Worm (Caenorhabditis elegans) whole organism, late embryonic: ENCODE results near the gene R03G8.3.
A peak's percentile ranks its signal among the peaks of the same experiment; 100 is the strongest.

Experiments
- C08G9.2 ChIP-seq: sonication (generic microtip); optimal IDR thresholded peaks from 2 replicates; lab custom pipeline; 2016; ENCODE audit warnings: mild to moderate bottlenecking, missing genetic modification characterization, moderate library complexity, missing compliant biosample characterization
- F13H6.1 ChIP-seq: sonication (generic microtip); optimal IDR thresholded peaks from 2 replicates; lab custom pipeline; 2016; ENCODE audit warnings: missing genetic modification characterization, missing compliant biosample characterization
- K02D7.2 ChIP-seq: sonication (generic microtip); optimal IDR thresholded peaks from 2 replicates; lab custom pipeline; 2017; ENCODE audit warnings: mild to moderate bottlenecking, missing genetic modification characterization, missing compliant biosample characterization
- K09A11.1 ChIP-seq: sonication (generic microtip); optimal IDR thresholded peaks from 2 replicates; lab custom pipeline; 2017; ENCODE audit warnings: antibody characterized with exemption, mild to moderate bottlenecking, missing genetic modification characterization, missing compliant biosample characterization; ENCODE audit not compliant: insufficient read depth
- T23F11.4 ChIP-seq: fragments of 200-800 bp; sonication (Bioruptor generic); optimal IDR thresholded peaks from 2 replicates; lab custom pipeline; 2018; ENCODE audit warnings: mild to moderate bottlenecking, missing genetic modification characterization, missing compliant biosample characterization
- ahr-1 ChIP-seq: sonication (generic microtip); optimal IDR thresholded peaks from 2 replicates; lab custom pipeline; 2016; ENCODE audit warnings: missing genetic modification characterization, missing compliant biosample characterization
- ceh-14 ChIP-seq: sonication (generic microtip); optimal IDR thresholded peaks from 2 replicates; lab custom pipeline; 2016; ENCODE audit warnings: missing genotype, missing genetic modification characterization, missing compliant biosample characterization
- ceh-18 ChIP-seq: sonication (generic microtip); optimal IDR thresholded peaks from 2 replicates; lab custom pipeline; 2016; ENCODE audit warnings: missing genetic modification characterization, missing compliant biosample characterization
- ceh-19 ChIP-seq: fragments of 200-800 bp; sonication (Bioruptor generic); optimal IDR thresholded peaks from 2 replicates; lab custom pipeline; 2018; ENCODE audit warnings: mild to moderate bottlenecking, missing genetic modification characterization, missing compliant biosample characterization
- ceh-2 ChIP-seq: sonication (generic microtip); optimal IDR thresholded peaks from 2 replicates; lab custom pipeline; 2016; ENCODE audit warnings: missing genotype, missing genetic modification characterization, missing compliant biosample characterization
- ceh-24 ChIP-seq: sonication (generic microtip); optimal IDR thresholded peaks from 2 replicates; lab custom pipeline; 2016; ENCODE audit warnings: mild to moderate bottlenecking, missing genetic modification characterization, missing compliant biosample characterization
- ceh-34 ChIP-seq: sonication (generic microtip); optimal IDR thresholded peaks from 2 replicates; lab custom pipeline; 2016; ENCODE audit warnings: mild to moderate bottlenecking, missing genetic modification characterization, missing compliant biosample characterization
- ceh-45 ChIP-seq: fragments of 200-800 bp; sonication (Bioruptor generic); IDR thresholded peaks from 2 replicates; pipeline ENCODE4 v1.3.6; 2022; ENCODE audit warnings: missing genetic modification reagents, missing genetic modification characterization, missing compliant biosample characterization
- elt-4 ChIP-seq: sonication (generic microtip); optimal IDR thresholded peaks from 2 replicates; lab custom pipeline; 2016; ENCODE audit warnings: missing genetic modification characterization, missing compliant biosample characterization
- ets-4 ChIP-seq: sonication (generic microtip); optimal IDR thresholded peaks from 2 replicates; lab custom pipeline; 2016; ENCODE audit warnings: missing genetic modification characterization, missing compliant biosample characterization
- eyg-1 ChIP-seq: sonication (generic microtip); optimal IDR thresholded peaks from 2 replicates; lab custom pipeline; 2016; ENCODE audit warnings: missing genotype, missing genetic modification characterization, missing compliant biosample characterization
- fkh-10 ChIP-seq: fragments of 150-350 bp; optimal IDR thresholded peaks from 2 replicates; lab custom pipeline; 2014; ENCODE audit warnings: missing biosample characterization, missing genetic modification reagents, missing genetic modification characterization
- fkh-6 ChIP-seq: sonication (generic microtip); optimal IDR thresholded peaks from 2 replicates; lab custom pipeline; 2016; ENCODE audit warnings: missing genetic modification characterization, missing compliant biosample characterization
- gmeb-2 ChIP-seq: sonication (generic microtip); optimal IDR thresholded peaks from 2 replicates; lab custom pipeline; 2016; ENCODE audit warnings: missing genetic modification characterization, inconsistent platforms, missing compliant biosample characterization
- hlh-13 ChIP-seq: fragments of 200-800 bp; sonication (Bioruptor generic); optimal IDR thresholded peaks from 2 replicates; lab custom pipeline; 2018; ENCODE audit warnings: mild to moderate bottlenecking, missing genetic modification characterization, missing compliant biosample characterization
- hlh-30 ChIP-seq: sonication (generic microtip); optimal IDR thresholded peaks from 2 replicates; lab custom pipeline; 2017; ENCODE audit warnings: antibody characterized with exemption, missing genetic modification characterization, missing compliant biosample characterization; ENCODE audit not compliant: insufficient read depth
- hlh-6 ChIP-seq: sonication (generic microtip); optimal IDR thresholded peaks from 2 replicates; lab custom pipeline; 2016; ENCODE audit warnings: missing genotype, missing genetic modification characterization, missing compliant biosample characterization
- lin-11 ChIP-seq: fragments of 200-800 bp; sonication (Bioruptor generic); optimal IDR thresholded peaks from 2 replicates; lab custom pipeline; 2018; ENCODE audit warnings: mild to moderate bottlenecking, missing genetic modification characterization, missing compliant biosample characterization
- madf-2 ChIP-seq: sonication (generic microtip); optimal IDR thresholded peaks from 2 replicates; lab custom pipeline; 2017; ENCODE audit warnings: missing genetic modification characterization, missing compliant biosample characterization
- mec-3 ChIP-seq: sonication (generic microtip); optimal IDR thresholded peaks from 2 replicates; lab custom pipeline; 2016; ENCODE audit warnings: borderline replicate concordance, missing genetic modification characterization, missing compliant biosample characterization
- nfya-1 ChIP-seq: sonication (generic microtip); optimal IDR thresholded peaks from 2 replicates; lab custom pipeline; 2017; ENCODE audit warnings: missing genetic modification characterization, mild to moderate bottlenecking, missing compliant biosample characterization, antibody characterized with exemption, moderate library complexity
- nhr-11 ChIP-seq: fragments of 150-350 bp; optimal IDR thresholded peaks from 2 replicates; lab custom pipeline; 2014; ENCODE audit warnings: missing biosample characterization, missing genetic modification characterization
- pat-9 ChIP-seq: fragments of 200-800 bp; sonication (Bioruptor generic); optimal IDR thresholded peaks from 2 replicates; lab custom pipeline; 2018; ENCODE audit warnings: mild to moderate bottlenecking, missing genetic modification characterization, moderate library complexity, missing compliant biosample characterization
- pha-2 ChIP-seq: sonication (generic microtip); optimal IDR thresholded peaks from 2 replicates; lab custom pipeline; 2017; ENCODE audit warnings: mild to moderate bottlenecking, missing genetic modification characterization, missing compliant biosample characterization
- pqm-1 ChIP-seq: sonication (generic microtip); optimal IDR thresholded peaks from 2 replicates; lab custom pipeline; 2016; ENCODE audit warnings: missing genetic modification characterization, missing compliant biosample characterization
- rnt-1 ChIP-seq: sonication (generic microtip); optimal IDR thresholded peaks from 2 replicates; lab custom pipeline; 2016; ENCODE audit warnings: missing genetic modification characterization, missing compliant biosample characterization
- sdc-2 ChIP-seq: sonication (generic microtip); optimal IDR thresholded peaks from 2 replicates; lab custom pipeline; 2016; ENCODE audit warnings: missing genotype, missing genetic modification characterization, missing compliant biosample characterization
- sox-2 ChIP-seq: fragments of 200-800 bp; sonication (Bioruptor generic); IDR thresholded peaks from 2 replicates; pipeline ENCODE4 v1.3.6; 2022; ENCODE audit warnings: missing genetic modification reagents, missing genetic modification characterization, missing compliant biosample characterization
- sox-4 ChIP-seq: sonication (generic microtip); optimal IDR thresholded peaks from 2 replicates; lab custom pipeline; 2017; ENCODE audit warnings: mild to moderate bottlenecking, missing genetic modification characterization, inconsistent platforms, missing compliant biosample characterization
- syd-9 ChIP-seq: sonication (generic microtip); optimal IDR thresholded peaks from 2 replicates; lab custom pipeline; 2016; ENCODE audit warnings: mild to moderate bottlenecking, missing genetic modification characterization, moderate library complexity, missing compliant biosample characterization
- tbx-2 ChIP-seq: sonication (generic microtip); optimal IDR thresholded peaks from 2 replicates; lab custom pipeline; 2016; ENCODE audit warnings: missing genetic modification characterization, missing compliant biosample characterization
- tbx-7 ChIP-seq: sonication (generic microtip); optimal IDR thresholded peaks from 2 replicates; lab custom pipeline; 2016; ENCODE audit warnings: missing genotype, missing genetic modification characterization, missing compliant biosample characterization
- ttx-3 ChIP-seq: sonication (generic microtip); optimal IDR thresholded peaks from 2 replicates; lab custom pipeline; 2016; ENCODE audit warnings: missing genetic modification reagents, missing genetic modification characterization, missing compliant biosample characterization
- unc-3 ChIP-seq, 2 experiments: fragments of 200-800 bp in 1 of 2; sonication (Bioruptor generic) in 1 of 2; sonication (generic microtip) in 1 of 2; conservative IDR thresholded peaks in 1 of 2; optimal IDR thresholded peaks in 1 of 2; 2 replicates each; pipeline versions ENCODE4 v1.3.6 to Lab custom; 2016 to 2022; ENCODE audit warnings: missing compliant biosample characterization in 2 of 2, missing genetic modification characterization in 2 of 2, missing genetic modification reagents in 1 of 2
- ztf-16 ChIP-seq: sonication (generic microtip); optimal IDR thresholded peaks from 2 replicates; lab custom pipeline; 2017; ENCODE audit warnings: missing genetic modification characterization, missing compliant biosample characterization

R03G8.3 gene

ce11 chrX:13121104-13121503, 30.3 kb downstream of the R03G8.3 start (continued):
- TF ChIP-seq unc-3 (GFP tag; conservative IDR thresholded peaks at IDR 0.05; lab: Robert Waterston, UW): peak; percentile 97
- TF ChIP-seq unc-3 (tag; optimal IDR thresholded peaks at IDR 0.05; lab: Kevin White, UChicago): peak; percentile 62
- peak; percentile 89 for TF ChIP-seq K09A11.1
- peak; percentile 65 for TF ChIP-seq ahr-1 (tag; lab: Kevin White, UChicago)
- TF ChIP-seq elt-4 (tag; lab: Kevin White, UChicago): no peak
- TF ChIP-seq fkh-6 (tag; lab: Kevin White, UChicago): peak; percentile 79
- peak; percentile 93 for TF ChIP-seq sox-2 (GFP tag; lab: Robert Waterston, UW)
- TF ChIP-seq tbx-7 (tag; lab: Kevin White, UChicago): peak; percentile 7
- peak; percentile 86 for TF ChIP-seq ceh-24 (tag; lab: Kevin White, UChicago)
- TF ChIP-seq hlh-13 (GFP tag; lab: Kevin White, UChicago): peak; percentile 87
- TF ChIP-seq fkh-10 (GFP tag; lab: Kevin White, UChicago): no peak
- peak; percentile 83 for TF ChIP-seq T23F11.4 (GFP tag; lab: Kevin White, UChicago)
- peak; percentile 75 for TF ChIP-seq syd-9 (tag; lab: Kevin White, UChicago)
- peak; percentile 79 for TF ChIP-seq eyg-1 (tag; lab: Kevin White, UChicago)
- peak; percentile 69 for TF ChIP-seq hlh-30 (tag; lab: Kevin White, UChicago)
- peak; percentile 91 for TF ChIP-seq C08G9.2 (tag; lab: Kevin White, UChicago)
- peak; percentile 80 for TF ChIP-seq ets-4
- peak; percentile 69 for TF ChIP-seq madf-2 (tag; lab: Kevin White, UChicago)
- TF ChIP-seq K02D7.2 (tag; lab: Kevin White, UChicago): peak; percentile 90
- no peak for TF ChIP-seq mec-3 (tag; lab: Kevin White, UChicago)
- peak; percentile 93 for TF ChIP-seq ttx-3 (tag; lab: Kevin White, UChicago)
- TF ChIP-seq pha-2 (tag; lab: Kevin White, UChicago): peak; percentile 94
- peak; percentile 87 for TF ChIP-seq ztf-16 (tag; lab: Kevin White, UChicago)
- TF ChIP-seq rnt-1 (tag; lab: Kevin White, UChicago): peak; percentile 49
- TF ChIP-seq tbx-2 (tag; lab: Kevin White, UChicago): peak; percentile 93
- peak; percentile 92 for TF ChIP-seq ceh-19 (GFP tag; lab: Kevin White, UChicago)
- peak; percentile 96 for TF ChIP-seq pat-9 (tag; lab: Kevin White, UChicago)
- peak; percentile 97 for TF ChIP-seq hlh-6
- TF ChIP-seq ceh-14 (tag; lab: Kevin White, UChicago): peak; percentile 94
- peak; percentile 93 for TF ChIP-seq sdc-2 (tag; lab: Kevin White, UChicago)
- no peak for TF ChIP-seq nhr-11
- TF ChIP-seq nfya-1 (tag; lab: Kevin White, UChicago): peak; percentile 71
- TF ChIP-seq ceh-2: peak; percentile 83
- TF ChIP-seq pqm-1: peak; percentile 43
- peak; percentile 96 for TF ChIP-seq ceh-34 (tag; lab: Kevin White, UChicago)
- TF ChIP-seq lin-11: peak; percentile 92
- TF ChIP-seq F13H6.1 (tag; lab: Kevin White, UChicago): peak; percentile 84
- TF ChIP-seq ceh-18 (tag; lab: Kevin White, UChicago): peak; percentile 61
- peak; percentile 97 for TF ChIP-seq sox-4 (tag; lab: Kevin White, UChicago)

DNA sequence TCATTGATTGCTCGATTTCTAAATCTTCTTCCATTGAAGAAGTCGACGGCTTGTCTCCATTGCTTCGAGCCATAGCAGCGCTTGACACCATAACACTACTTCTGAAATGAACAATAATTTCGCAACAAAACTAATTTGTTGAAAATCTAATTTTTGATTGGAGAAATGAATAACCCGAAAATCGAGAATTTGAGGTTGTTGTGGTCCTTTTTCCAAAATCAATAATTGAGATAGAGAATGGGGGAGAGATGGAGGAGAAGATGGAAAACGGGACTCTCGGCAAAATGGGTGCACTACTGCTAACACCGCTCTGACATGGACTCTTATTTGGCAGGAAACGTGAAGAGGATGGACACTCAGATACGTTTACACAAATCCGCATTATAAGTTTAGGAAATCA, 31.4 kb downstream of the R03G8.3 start, which contains the start of gene snx-17:
snx-17 (minus strand) TSS at position 101 of the 400 bp plus-strand sequence.
- TF ChIP-seq ceh-24 (tag; lab: Kevin White, UChicago) (no peak), gmeb-2 (no peak), elt-4 (tag; lab: Kevin White, UChicago) (no peak), unc-3 (GFP tag; conservative IDR thresholded peaks at IDR 0.05; lab: Robert Waterston, UW) (no peak), unc-3 (tag; optimal IDR thresholded peaks at IDR 0.05; lab: Kevin White, UChicago) (no peak), fkh-6 (tag; lab: Kevin White, UChicago) (no peak), ceh-45 (no peak)
